Worm (Caenorhabditis elegans) whole organism, early embryonic: ENCODE results near the gene srh-35.

Experiments used
- F13C5.2 ChIP-seq: sonication (generic microtip); optimal IDR thresholded peaks from 2 replicates; lab custom pipeline; 2017; ENCODE audit warnings: mild to moderate bottlenecking, missing genetic modification characterization, inconsistent platforms, missing compliant biosample characterization
- aly-1 ChIP-seq: sonication (generic microtip); optimal IDR thresholded peaks from 2 replicates; lab custom pipeline; 2016; ENCODE audit warnings: missing genetic modification characterization, missing compliant biosample characterization
- ama-1 ChIP-seq: fragments of 150-350 bp; optimal IDR thresholded peaks from 2 replicates; lab custom pipeline; 2014
- ets-7 ChIP-seq: sonication (generic microtip); optimal IDR thresholded peaks from 2 replicates; lab custom pipeline; 2016; ENCODE audit warnings: missing genotype, missing genetic modification characterization, missing compliant biosample characterization
- flt-1 ChIP-seq: fragments of 200-800 bp; sonication (Bioruptor generic); IDR thresholded peaks from 2 replicates; pipeline ENCODE4 v1.3.6; 2022; ENCODE audit warnings: missing genetic modification characterization, missing compliant biosample characterization
- hmbx-1 ChIP-seq: sonication (generic microtip); optimal IDR thresholded peaks from 2 replicates; lab custom pipeline; 2016; ENCODE audit warnings: mild to moderate bottlenecking, missing genetic modification characterization, missing compliant biosample characterization
- tra-4 ChIP-seq: sonication (generic microtip); optimal IDR thresholded peaks from 2 replicates; lab custom pipeline; 2017; ENCODE audit warnings: missing genetic modification characterization, missing compliant biosample characterization

- TF ChIP-seq F13C5.2 (tag; lab: Kevin White, UChicago) (no peak), ama-1 (lab: Kevin White, UChicago) (no peak), ets-7 (tag; lab: Kevin White, UChicago) (no peak), flt-1 (GFP tag; lab: Robert Waterston, UW) (no peak), tra-4 (tag; lab: Kevin White, UChicago) (no peak), aly-1 (no peak), hmbx-1 (tag; lab: Kevin White, UChicago) (no peak)
These were observed 45.3 kb upstream of the srh-35 start, which contains the start of gene nhr-131 for ce11 chrV:494284-494683.
